Worm (Caenorhabditis elegans): ENCODE results near the gene C50F7.6.

DNA sequence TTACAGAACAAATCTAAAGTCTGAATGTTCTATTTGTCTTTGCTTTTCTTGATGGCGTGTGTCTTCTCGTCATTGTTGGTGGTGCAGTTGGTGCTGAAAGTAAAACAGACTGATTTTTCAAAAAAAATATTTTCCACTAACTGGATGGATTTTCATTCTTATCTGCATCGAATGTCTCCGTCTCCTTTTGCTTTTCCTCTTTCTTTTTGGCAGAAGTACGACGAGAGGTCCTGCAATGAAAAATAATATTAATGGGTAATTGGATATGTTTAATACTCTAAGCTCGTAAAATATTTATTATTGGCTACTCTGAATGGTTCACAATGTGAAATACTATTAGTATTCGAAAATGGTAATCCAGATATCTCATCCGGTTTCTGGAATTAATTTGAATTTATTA lies 37.1 kb upstream of the C50F7.6 start, which contains the start of gene del-7:
- TF ChIP-seq ama-1 (optimal IDR thresholded peaks at IDR 0.05) (no peak), ceh-13 (GFP tag; optimal IDR thresholded peaks at IDR 0.05) (no peak), flt-1 (GFP tag; IDR thresholded peaks at IDR 0.05) (no peak), tbx-37 (GFP tag; conservative IDR thresholded peaks at IDR 0.05) (no peak), tra-4 (tag; optimal IDR thresholded peaks at IDR 0.05) (no peak)
